Fruit fly (Drosophila melanogaster): ENCODE measurements around the gene hwt.
A peak's percentile ranks its signal among the peaks of the same experiment; 100 is the strongest.

Gene hwt

dm6 chrX:12611536-12612458, 43.5 kb upstream of the hwt start, which contains the start of the genes CG1463 and Fpgs1 (continued):
- no peak for TF ChIP-seq pan (optimal IDR thresholded peaks at IDR 0.05)
- peak in 1 of 2 experiments; percentile 53 for TF ChIP-seq pan (GFP tag; optimal IDR thresholded peaks at IDR 0.05 in 1 of 2, IDR thresholded peaks at IDR 0.05 in 1 of 2)
- peak; percentile 3 for TF ChIP-seq Hsf (GFP tag; optimal IDR thresholded peaks at IDR 0.05)
- TF ChIP-seq Asciz (GFP tag; optimal IDR thresholded peaks at IDR 0.05) = no peak
- no peak for TF ChIP-seq rib (GFP tag; IDR thresholded peaks at IDR 0.05)
- no peak for TF ChIP-seq CG4282 (GFP tag; optimal IDR thresholded peaks at IDR 0.05)
- TF ChIP-seq dm (GFP tag; optimal IDR thresholded peaks at IDR 0.05) = peak; percentile 90
- TF ChIP-seq peb (GFP tag; IDR thresholded peaks at IDR 0.05) = no peak
- TF ChIP-seq D19B (GFP tag; optimal IDR thresholded peaks at IDR 0.05) = no peak
- TF ChIP-seq CG15269 (tag; optimal IDR thresholded peaks at IDR 0.05) = no peak
- TF ChIP-seq CG13296 (GFP tag; optimal IDR thresholded peaks at IDR 0.05) = no peak
- TF ChIP-seq CG11456 (GFP tag; IDR thresholded peaks at IDR 0.05) = no peak
- TF ChIP-seq abd-A (tag; optimal IDR thresholded peaks at IDR 0.05) = no peak
- no peak for TF ChIP-seq Abd-B (GFP tag; optimal IDR thresholded peaks at IDR 0.05)
- no peak for TF ChIP-seq Rx (GFP tag; IDR thresholded peaks at IDR 0.05)
- TF ChIP-seq ham (GFP tag; IDR thresholded peaks at IDR 0.05) = no peak
- no peak for TF ChIP-seq CG1233 (GFP tag; optimal IDR thresholded peaks at IDR 0.05)
- TF ChIP-seq mld (GFP tag; IDR thresholded peaks at IDR 0.05; ENCODE audit: partially characterized antibody) = 0 out of 3 replicates have a peak, but pooled peaks have one; percentile 44
- no peak for TF ChIP-seq Hr39 (optimal IDR thresholded peaks at IDR 0.05)
- no peak for TF ChIP-seq CG12299 (tag; optimal IDR thresholded peaks at IDR 0.05)
- TF ChIP-seq yki (optimal IDR thresholded peaks at IDR 0.05) = no peak
- no peak for TF ChIP-seq Kr (GFP tag; optimal IDR thresholded peaks at IDR 0.05)
- TF ChIP-seq wor (GFP tag; IDR thresholded peaks at IDR 0.05) = no peak
- TF ChIP-seq Hey (tag; optimal IDR thresholded peaks at IDR 0.05) = peak; percentile 28
- TF ChIP-seq lmd (GFP tag; IDR thresholded peaks at IDR 0.05) = peak; percentile 47; the same call in 1 of the 2 replicates
- peak; percentile 47 for TF ChIP-seq sqz (GFP tag; optimal IDR thresholded peaks at IDR 0.05)
- no peak for TF ChIP-seq CG33557 (GFP tag; optimal IDR thresholded peaks at IDR 0.05)
- TF ChIP-seq CG7928 (GFP tag; optimal IDR thresholded peaks at IDR 0.05) = peak; percentile 25
- TF ChIP-seq CG14667 (GFP tag; IDR thresholded peaks at IDR 0.05) = no peak
- no peak for TF ChIP-seq ato (GFP tag; IDR thresholded peaks at IDR 0.05; ENCODE audit: partially characterized antibody)
- no peak for TF ChIP-seq CG12769 (tag; optimal IDR thresholded peaks at IDR 0.05)
- TF ChIP-seq jigr1 (GFP tag; IDR thresholded peaks at IDR 0.05) = no peak
- peak; percentile 47; the same call in 1 of the 3 replicates for TF ChIP-seq CG34422 (GFP tag; IDR thresholded peaks at IDR 0.05)
- TF ChIP-seq stwl (tag; optimal IDR thresholded peaks at IDR 0.05) = no peak
- TF ChIP-seq slbo (GFP tag; IDR thresholded peaks at IDR 0.05) = peak; percentile 31; the same call in 1 of the 2 replicates
- TF ChIP-seq CG16779 (GFP tag; IDR thresholded peaks at IDR 0.05) = no peak
- peak; percentile 60 for TF ChIP-seq CG2116 (GFP tag; optimal IDR thresholded peaks at IDR 0.05)
- no peak for TF ChIP-seq CG16815 (GFP tag; optimal IDR thresholded peaks at IDR 0.05)
- no peak for TF ChIP-seq Adf1 (GFP tag; IDR thresholded peaks at IDR 0.05)
- TF ChIP-seq Trl (optimal IDR thresholded peaks at IDR 0.05) = no peak
- peak; percentile 9 for TF ChIP-seq Trl (GFP tag; optimal IDR thresholded peaks at IDR 0.05)
- TF ChIP-seq CG3407 (GFP tag; optimal IDR thresholded peaks at IDR 0.05) = no peak
- TF ChIP-seq grn (GFP tag; optimal IDR thresholded peaks at IDR 0.05) = peak; percentile 83
- TF ChIP-seq CG8478 (optimal IDR thresholded peaks at IDR 0.05) = no peak
- TF ChIP-seq Hmr (GFP tag; optimal IDR thresholded peaks at IDR 0.05) = no peak
- no peak for TF ChIP-seq Poxn (GFP tag; IDR thresholded peaks at IDR 0.05)
- TF ChIP-seq CG17612 (GFP tag; IDR thresholded peaks at IDR 0.05) = no peak
- TF ChIP-seq lab (GFP tag; optimal IDR thresholded peaks at IDR 0.05) = peak; percentile 58
- TF ChIP-seq CG18011 (GFP tag; optimal IDR thresholded peaks at IDR 0.05) = no peak
- TF ChIP-seq maf-S (GFP tag; optimal IDR thresholded peaks at IDR 0.05) = no peak
- no peak for TF ChIP-seq NFAT (GFP tag; IDR thresholded peaks at IDR 0.05)
